Worm (Caenorhabditis elegans) whole organism, L2 larva: ENCODE measurements around the gene col-157.

Source experiments
- C34F6.9 ChIP-seq: fragments of 150-350 bp; optimal IDR thresholded peaks from 2 replicates; lab custom pipeline; 2014; ENCODE audit warnings: missing biosample characterization, missing genetic modification characterization
- R02D3.7 ChIP-seq: fragments of 150-350 bp; optimal IDR thresholded peaks from 2 replicates; lab custom pipeline; 2014; ENCODE audit warnings: missing biosample characterization, missing genetic modification characterization
- ZK546.5 ChIP-seq: sonication (generic microtip); optimal IDR thresholded peaks from 2 replicates; lab custom pipeline; 2017; ENCODE audit warnings: missing biosample characterization, missing genetic modification characterization
- aly-2 ChIP-seq: fragments of 150-350 bp; optimal IDR thresholded peaks from 2 replicates; lab custom pipeline; 2014; ENCODE audit warnings: missing biosample characterization, missing genetic modification characterization
- ama-1 ChIP-seq: fragments of 150-350 bp; optimal IDR thresholded peaks from 2 replicates; lab custom pipeline; 2018; ENCODE audit warnings: inconsistent platforms
- blmp-1 ChIP-seq: sonication (generic microtip); optimal IDR thresholded peaks from 2 replicates; lab custom pipeline; 2017; ENCODE audit warnings: missing genetic modification characterization, mild to moderate bottlenecking, missing compliant biosample characterization, antibody characterized with exemption, moderate library complexity; ENCODE audit not compliant: insufficient read depth
- ceh-82 ChIP-seq: fragments of 150-350 bp; optimal IDR thresholded peaks from 2 replicates; lab custom pipeline; 2014; ENCODE audit warnings: missing biosample characterization, missing genetic modification characterization
- dmd-4 ChIP-seq: sonication (generic microtip); optimal IDR thresholded peaks from 2 replicates; lab custom pipeline; 2017; ENCODE audit warnings: missing biosample characterization, missing genetic modification characterization
- elt-3 ChIP-seq: sonication (generic microtip); optimal IDR thresholded peaks from 2 replicates; lab custom pipeline; 2017; ENCODE audit warnings: missing biosample characterization, missing genetic modification characterization
- fos-1 ChIP-seq: fragments of 150-350 bp; optimal IDR thresholded peaks from 2 replicates; lab custom pipeline; 2014; ENCODE audit warnings: missing biosample characterization, missing genetic modification characterization
- lin-11 ChIP-seq: fragments of 150-350 bp; sonication (generic microtip); optimal IDR thresholded peaks from 2 replicates; lab custom pipeline; 2014; ENCODE audit warnings: missing biosample characterization, missing genetic modification characterization, inconsistent platforms, mixed read lengths
- lin-13 ChIP-seq: fragments of 150-350 bp; optimal IDR thresholded peaks from 2 replicates; lab custom pipeline; 2014; ENCODE audit warnings: missing biosample characterization, missing genetic modification reagents, missing genetic modification characterization
- lin-39 ChIP-seq: fragments of 150-350 bp; optimal IDR thresholded peaks from 2 replicates; lab custom pipeline; 2014; ENCODE audit warnings: missing biosample characterization, missing genetic modification reagents, missing genetic modification characterization
- mab-5 ChIP-seq: fragments of 150-350 bp; optimal IDR thresholded peaks from 2 replicates; lab custom pipeline; 2014; ENCODE audit warnings: missing biosample characterization, missing genetic modification characterization
- mbf-1 ChIP-seq: sonication (generic microtip); optimal IDR thresholded peaks from 2 replicates; lab custom pipeline; 2017; ENCODE audit warnings: missing biosample characterization, missing genetic modification characterization
- nhr-10 ChIP-seq: sonication (generic microtip); optimal IDR thresholded peaks from 2 replicates; lab custom pipeline; 2017; ENCODE audit warnings: missing biosample characterization, missing genetic modification characterization
- nhr-12 ChIP-seq: fragments of 150-350 bp; optimal IDR thresholded peaks from 2 replicates; lab custom pipeline; 2014; ENCODE audit warnings: missing biosample characterization, missing genetic modification characterization
- nhr-21 ChIP-seq: fragments of 150-350 bp; optimal IDR thresholded peaks from 2 replicates; lab custom pipeline; 2014; ENCODE audit warnings: missing biosample characterization, missing genetic modification characterization
- nhr-25 ChIP-seq: fragments of 150-350 bp; sonication (generic microtip); optimal IDR thresholded peaks from 3 replicates; lab custom pipeline; 2014; ENCODE audit warnings: missing biosample characterization, missing genetic modification characterization
- nhr-6 ChIP-seq: fragments of 150-350 bp; optimal IDR thresholded peaks from 2 replicates; lab custom pipeline; 2014; ENCODE audit warnings: missing biosample characterization, missing genetic modification characterization
- nhr-77 ChIP-seq: fragments of 150-350 bp; optimal IDR thresholded peaks from 2 replicates; lab custom pipeline; 2014; ENCODE audit warnings: missing biosample characterization, missing genetic modification characterization
- peb-1 ChIP-seq: fragments of 150-350 bp; optimal IDR thresholded peaks from 2 replicates; lab custom pipeline; 2014; ENCODE audit warnings: missing biosample characterization, missing genetic modification characterization
- sma-3 ChIP-seq: sonication (generic microtip); optimal IDR thresholded peaks from 2 replicates; lab custom pipeline; 2016; ENCODE audit warnings: missing genetic modification reagents, missing genetic modification characterization, missing compliant biosample characterization
- sma-9 ChIP-seq, 2 experiments: fragments of 150-350 bp in 1 of 2; sonication (generic microtip) in 1 of 2; optimal IDR thresholded peaks; 2 replicates each; lab custom pipeline; 2014 to 2016; ENCODE audit warnings: missing genetic modification characterization in 2 of 2, mild to moderate bottlenecking in 1 of 2, missing biosample characterization in 1 of 2, missing compliant biosample characterization in 1 of 2, missing genetic modification reagents in 1 of 2, moderate library complexity in 1 of 2
- snpc-4 ChIP-seq: fragments of 150-350 bp; optimal IDR thresholded peaks from 2 replicates; lab custom pipeline; 2014; ENCODE audit warnings: missing biosample characterization, missing genetic modification characterization
- unc-39 ChIP-seq: fragments of 150-350 bp; optimal IDR thresholded peaks from 2 replicates; lab custom pipeline; 2014; ENCODE audit warnings: missing biosample characterization, missing genetic modification characterization
- unc-55 ChIP-seq: fragments of 150-350 bp; sonication (generic microtip); optimal IDR thresholded peaks from 3 replicates; lab custom pipeline; 2014; ENCODE audit warnings: missing biosample characterization, missing genetic modification reagents, missing genetic modification characterization
- unc-62 ChIP-seq: fragments of 150-350 bp; optimal IDR thresholded peaks from 2 replicates; lab custom pipeline; 2014; ENCODE audit warnings: missing biosample characterization, missing genetic modification reagents, missing genetic modification characterization
- zag-1 ChIP-seq: fragments of 150-350 bp; optimal IDR thresholded peaks from 2 replicates; lab custom pipeline; 2014; ENCODE audit warnings: missing biosample characterization, missing genetic modification characterization
- ztf-1 ChIP-seq: fragments of 200-800 bp; sonication (Bioruptor generic); conservative IDR thresholded peaks from 2 replicates; pipeline ENCODE4 v1.3.6; 2022; ENCODE audit warnings: missing genetic modification characterization, missing compliant biosample characterization
- ztf-11 ChIP-seq: sonication (generic microtip); optimal IDR thresholded peaks from 2 replicates; lab custom pipeline; 2017; ENCODE audit warnings: missing biosample characterization, missing genetic modification characterization
- ztf-4 ChIP-seq: fragments of 150-350 bp; optimal IDR thresholded peaks from 2 replicates; lab custom pipeline; 2014; ENCODE audit warnings: missing biosample characterization, missing genetic modification characterization

The col-157 gene

DNA sequence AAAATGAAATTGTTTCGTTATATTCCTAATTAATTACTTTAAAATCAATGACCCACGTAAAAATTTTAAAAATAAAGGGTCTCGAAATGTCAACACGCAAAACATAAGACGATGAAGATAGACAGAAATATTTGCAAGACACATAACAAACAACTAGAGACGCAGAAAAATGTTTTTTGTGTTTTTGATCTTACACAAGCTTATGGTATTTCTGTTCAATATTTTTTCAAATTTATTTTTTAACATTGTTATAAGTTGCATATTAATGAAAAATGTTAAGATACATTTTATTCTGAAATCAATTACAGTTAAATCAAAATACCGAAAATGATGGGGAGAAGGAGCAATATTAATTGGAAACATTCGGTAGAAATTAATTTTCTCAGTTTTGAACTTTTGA, 29.6 kb downstream of the col-157 start, which contains the start of gene C55A6.3:
TSS of gene C55A6.3 (minus strand) at position 101 of the 400 bp plus-strand sequence.
- TF ChIP-seq fos-1 (tag; lab: Kevin White, UChicago) (no peak), snpc-4 (tag; lab: Kevin White, UChicago) (no peak), C34F6.9 (tag; lab: Kevin White, UChicago) (no peak), ztf-4 (no peak), sma-3 (GFP tag; lab: Kevin White, UChicago) (no peak), sma-9 (GFP tag; optimal IDR thresholded peaks at IDR 0.05; lab: Kevin White, UChicago) (no peak), sma-9 (tag; optimal IDR thresholded peaks at IDR 0.05; lab: Kevin White, UChicago) (no peak), nhr-12 (tag; lab: Kevin White, UChicago) (no peak), aly-2 (tag; lab: Kevin White, UChicago) (no peak), nhr-6 (no peak), ztf-11 (tag; lab: Kevin White, UChicago) (no peak), blmp-1 (tag; lab: Kevin White, UChicago) (no peak), nhr-77 (tag; lab: Kevin White, UChicago) (no peak), elt-3 (tag; lab: Kevin White, UChicago) (no peak), nhr-25 (tag; lab: Kevin White, UChicago) (no peak), ZK546.5 (tag; lab: Kevin White, UChicago) (no peak), ztf-1 (GFP tag; lab: Robert Waterston, UW) (no peak), unc-39 (tag; lab: Kevin White, UChicago) (no peak)
- TF ChIP-seq, all 48 proteins: peak for 0

DNA sequence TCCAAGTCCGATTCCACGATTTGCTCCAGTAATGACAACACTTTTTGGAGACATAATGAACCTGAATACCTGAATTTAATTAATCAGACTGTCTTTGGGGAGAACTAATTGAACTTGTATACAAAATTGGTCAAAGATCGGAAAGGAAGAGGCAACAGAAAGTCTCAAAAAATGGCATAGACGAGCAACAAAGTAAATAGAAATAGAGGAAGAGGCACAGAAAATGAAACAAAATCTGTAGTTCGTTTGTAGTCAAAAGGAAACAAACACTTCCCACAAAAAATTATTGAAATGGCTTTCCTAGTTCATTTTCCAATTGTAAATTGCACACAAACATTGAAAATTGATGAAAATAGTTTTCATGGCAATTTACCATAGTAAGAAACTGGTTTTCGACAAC, 30.8 kb downstream of the col-157 start, which contains the start of gene C55A6.6:
TSS of gene C55A6.6 (minus strand) at position 61 of the 400 bp plus-strand sequence.
- no peak for TF ChIP-seq nhr-77 (tag; lab: Kevin White, UChicago)
- TF ChIP-seq unc-62 (GFP tag; lab: Kevin White, UChicago) = no peak
- TF ChIP-seq mab-5 (tag; lab: Kevin White, UChicago) = no peak
- TF ChIP-seq, all 48 proteins: peak for 0

DNA sequence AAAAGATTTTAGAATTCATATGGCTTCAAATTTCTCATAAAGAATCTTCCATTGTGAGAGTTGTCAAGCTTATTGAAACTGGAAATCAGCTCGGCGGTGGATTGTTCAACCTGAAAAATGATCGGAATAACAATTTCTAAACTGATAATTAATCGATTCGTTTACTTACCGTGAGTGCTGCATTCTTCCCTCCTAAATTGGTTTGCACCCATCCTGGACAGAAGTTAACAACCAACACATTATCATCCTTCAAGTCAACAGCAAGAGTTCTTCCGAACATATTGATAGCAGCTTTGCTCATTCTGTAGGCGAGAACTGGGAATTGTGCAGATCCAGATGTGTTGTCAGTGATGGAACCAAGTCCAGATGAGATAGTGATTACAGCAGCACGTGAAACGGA, 31.3 kb downstream of the col-157 start:
- TF ChIP-seq ama-1 = no peak
- TF ChIP-seq nhr-10 (tag; lab: Kevin White, UChicago) = no peak
- no peak for TF ChIP-seq ztf-11 (tag; lab: Kevin White, UChicago)
- no peak for TF ChIP-seq unc-39 (tag; lab: Kevin White, UChicago)
- TF ChIP-seq dmd-4 (tag; lab: Kevin White, UChicago) = no peak
- TF ChIP-seq ZK546.5 (tag; lab: Kevin White, UChicago) = no peak

DNA sequence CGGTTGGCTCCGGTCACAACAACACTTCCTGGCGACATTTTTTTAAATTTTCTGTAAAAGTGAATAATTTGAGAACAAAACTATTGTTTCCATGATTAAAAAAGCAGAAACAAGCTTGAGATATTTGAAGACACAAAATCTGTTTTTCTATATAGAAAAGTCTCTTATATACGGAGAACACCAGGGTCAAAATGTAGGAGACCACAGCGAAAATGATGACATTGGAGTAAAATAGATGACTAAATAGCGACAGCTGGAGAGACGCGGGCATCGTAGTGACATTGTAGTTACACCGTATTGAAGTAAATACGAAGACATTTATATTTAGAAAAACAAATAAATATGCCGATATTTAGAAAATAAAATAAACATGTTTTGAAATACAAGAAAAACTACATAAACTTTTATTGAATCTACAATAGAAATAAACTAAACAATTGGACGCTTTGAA, 32.3 kb downstream of the col-157 start, which contains the start of gene sdz-8:
TSS of gene sdz-8 (minus strand) at position 51 of the 451 bp plus-strand sequence.
- TF ChIP-seq blmp-1 (tag; lab: Kevin White, UChicago) (no peak), peb-1 (tag; lab: Kevin White, UChicago) (no peak), mbf-1 (no peak), unc-39 (tag; lab: Kevin White, UChicago) (no peak), lin-39 (tag; lab: Kevin White, UChicago) (no peak), lin-13 (no peak), elt-3 (tag; lab: Kevin White, UChicago) (no peak), mab-5 (tag; lab: Kevin White, UChicago) (no peak), R02D3.7 (tag; lab: Kevin White, UChicago) (no peak), dmd-4 (tag; lab: Kevin White, UChicago) (no peak)

DNA sequence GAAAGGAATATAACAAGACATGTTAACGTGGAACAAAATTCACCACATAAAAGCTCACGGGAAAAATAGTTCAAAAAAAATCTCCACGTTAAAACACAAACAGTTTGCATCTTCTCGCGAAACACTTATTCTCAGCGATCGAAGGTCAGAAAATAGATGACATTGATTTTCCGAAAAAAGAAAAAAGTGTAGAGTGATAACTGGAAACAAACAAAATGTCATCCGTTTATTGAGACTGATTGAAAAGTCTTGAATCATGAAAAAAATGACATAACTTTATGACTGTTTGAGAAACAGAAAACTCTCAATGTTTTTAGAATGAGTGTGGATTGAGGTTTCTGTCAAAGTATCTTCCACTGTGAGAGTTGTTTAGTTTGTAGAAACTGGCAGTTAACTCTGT, 33.9 kb downstream of the col-157 start, which contains the start of gene C55A6.4:
TSS of gene C55A6.4 (minus strand) at position 101 of the 400 bp plus-strand sequence.
- no peak for TF ChIP-seq unc-55 (GFP tag; lab: Kevin White, UChicago)
- TF ChIP-seq nhr-10 (tag; lab: Kevin White, UChicago) = no peak
- TF ChIP-seq nhr-77 (tag; lab: Kevin White, UChicago) = no peak
- TF ChIP-seq ceh-82 (tag; lab: Kevin White, UChicago) = no peak
- TF ChIP-seq snpc-4 (tag; lab: Kevin White, UChicago) = no peak
- TF ChIP-seq elt-3 (tag; lab: Kevin White, UChicago) = no peak
- no peak for TF ChIP-seq C34F6.9 (tag; lab: Kevin White, UChicago)

DNA sequence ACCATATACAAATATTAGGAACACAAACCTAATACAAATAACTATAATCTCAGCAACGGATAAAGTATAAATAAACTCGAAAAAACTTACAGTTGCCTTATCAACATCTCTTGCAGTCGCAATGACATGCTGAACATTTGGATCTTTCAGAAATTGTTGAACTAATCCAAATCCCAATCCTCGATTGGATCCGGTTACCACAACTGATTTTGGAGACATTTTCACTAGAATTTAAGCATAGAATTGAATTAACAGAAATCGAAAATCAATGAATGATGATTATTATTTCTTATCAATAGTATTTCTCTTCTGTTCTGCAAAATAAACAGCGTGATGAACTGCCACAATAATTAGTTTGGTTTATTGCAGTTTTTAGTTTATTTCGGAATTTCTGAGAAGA, 36.4 kb downstream of the col-157 start, which contains the start of the genes C55A6.11 and C55A6.7:
TSS of gene C55A6.11 (plus strand) at position 301 of the 400 bp plus-strand sequence.
TSS of gene C55A6.7 (minus strand) at position 316 of the 400 bp plus-strand sequence.
- TF ChIP-seq mbf-1 = no peak
- no peak for TF ChIP-seq ztf-1 (GFP tag; lab: Robert Waterston, UW)
- TF ChIP-seq ama-1 = no peak
- no peak for TF ChIP-seq fos-1 (tag; lab: Kevin White, UChicago)
- TF ChIP-seq zag-1 = no peak
- TF ChIP-seq dmd-4 (tag; lab: Kevin White, UChicago) = no peak
- TF ChIP-seq nhr-21 (tag; lab: Kevin White, UChicago) = no peak
- no peak for TF ChIP-seq ceh-82 (tag; lab: Kevin White, UChicago)
- TF ChIP-seq lin-11 (tag; lab: Kevin White, UChicago) = no peak
- TF ChIP-seq lin-39 (tag; lab: Kevin White, UChicago) = no peak
